Fruit fly (Drosophila melanogaster) whole organism, prepupa: Measurements from ENCODE around the gene sens-2.

Experiments used
- Blimp-1 ChIP-seq: fragments of 200-800 bp; sonication (Bioruptor generic); optimal IDR thresholded peaks from 3 replicates; lab custom pipeline; 2017; ENCODE audit warnings: missing biosample characterization, missing genetic modification characterization, mild to moderate bottlenecking, moderate library complexity, missing genetic modification reagents
- CG10669 ChIP-seq: fragments of 200-800 bp; sonication (Bioruptor generic); optimal IDR thresholded peaks from 3 replicates; lab custom pipeline; 2018; ENCODE audit warnings: missing biosample characterization, mild to moderate bottlenecking, missing genetic modification characterization, moderate library complexity
- CG11294 ChIP-seq: fragments of 200-800 bp; sonication (Bioruptor generic); IDR thresholded peaks from 2 replicates; pipeline ENCODE4 v1.3.6; 2022; ENCODE audit warnings: missing biosample characterization, missing genetic modification characterization
- CG11762 ChIP-seq: fragments of 200-800 bp; sonication (Bioruptor generic); optimal IDR thresholded peaks from 3 replicates; lab custom pipeline; 2016; ENCODE audit warnings: missing biosample characterization, missing genetic modification characterization; ENCODE audit not compliant: insufficient read depth
- CG11902 ChIP-seq: fragments of 200-800 bp; sonication (Bioruptor generic); optimal IDR thresholded peaks from 3 replicates; lab custom pipeline; 2016; ENCODE audit warnings: missing biosample characterization, missing genetic modification characterization
- CG15336 ChIP-seq: fragments of 200-800 bp; sonication (Bioruptor generic); IDR thresholded peaks from 2 replicates; pipeline ENCODE4 v1.3.6; 2022; ENCODE audit warnings: missing biosample characterization, missing genetic modification characterization
- CG1621 ChIP-seq: fragments of 200-800 bp; sonication (Bioruptor generic); optimal IDR thresholded peaks from 3 replicates; lab custom pipeline; 2018; ENCODE audit warnings: missing biosample characterization, mild to moderate bottlenecking, missing genetic modification characterization
- CG16779 ChIP-seq: fragments of 200-800 bp; sonication (Bioruptor generic); optimal IDR thresholded peaks from 3 replicates; lab custom pipeline; 2017; ENCODE audit warnings: missing biosample characterization, mild to moderate bottlenecking, missing genetic modification characterization
- CG31627 ChIP-seq: fragments of 200-800 bp; sonication (Bioruptor generic); optimal IDR thresholded peaks from 3 replicates; lab custom pipeline; 2016; ENCODE audit warnings: missing biosample characterization, missing genetic modification characterization
- CG32006 ChIP-seq: fragments of 200-800 bp; sonication (Bioruptor generic); optimal IDR thresholded peaks from 3 replicates; lab custom pipeline; 2017; ENCODE audit warnings: missing biosample characterization, mild to moderate bottlenecking, missing genetic modification characterization
- CG34406 ChIP-seq: fragments of 200-800 bp; sonication (Bioruptor generic); optimal IDR thresholded peaks from 3 replicates; lab custom pipeline; 2016; ENCODE audit warnings: missing biosample characterization, missing genetic modification characterization
- CG4318 ChIP-seq: fragments of 200-800 bp; sonication (Bioruptor generic); optimal IDR thresholded peaks from 3 replicates; lab custom pipeline; 2017; ENCODE audit warnings: missing biosample characterization, mild to moderate bottlenecking, missing genetic modification characterization
- CG6163 ChIP-seq: fragments of 200-800 bp; sonication (Bioruptor generic); IDR thresholded peaks from 3 replicates; pipeline ENCODE4 v1.3.6; 2022; ENCODE audit warnings: missing biosample characterization, missing genetic modification characterization
- CG6276 ChIP-seq: fragments of 200-800 bp; sonication (Bioruptor generic); optimal IDR thresholded peaks from 2 replicates; lab custom pipeline; 2017; ENCODE audit warnings: missing biosample characterization, mild to moderate bottlenecking, missing genetic modification characterization
- CG6792 ChIP-seq: fragments of 200-800 bp; sonication (Bioruptor generic); optimal IDR thresholded peaks from 3 replicates; lab custom pipeline; 2016; ENCODE audit warnings: missing biosample characterization, missing genetic modification characterization
- CG6808 ChIP-seq: fragments of 200-800 bp; sonication (Bioruptor generic); optimal IDR thresholded peaks from 3 replicates; lab custom pipeline; 2017; ENCODE audit warnings: missing biosample characterization, missing genetic modification characterization, mild to moderate bottlenecking, moderate library complexity, missing genetic modification reagents
- CG6854 ChIP-seq: fragments of 200-800 bp; sonication (Bioruptor generic); optimal IDR thresholded peaks from 2 replicates; lab custom pipeline; 2017; ENCODE audit warnings: missing biosample characterization, mild to moderate bottlenecking, missing genetic modification characterization
- CG7368 ChIP-seq: fragments of 200-800 bp; sonication (Bioruptor generic); optimal IDR thresholded peaks from 3 replicates; lab custom pipeline; 2016; ENCODE audit warnings: missing biosample characterization, missing genetic modification characterization
- CG8319 ChIP-seq: fragments of 200-800 bp; sonication (Bioruptor generic); optimal IDR thresholded peaks from 3 replicates; lab custom pipeline; 2016; ENCODE audit warnings: missing biosample characterization, missing genetic modification characterization
- CG8632 ChIP-seq: fragments of 200-800 bp; sonication (Bioruptor generic); optimal IDR thresholded peaks from 3 replicates; lab custom pipeline; 2016; ENCODE audit warnings: missing biosample characterization, missing genetic modification characterization
- Eip75B ChIP-seq: fragments of 200-800 bp; sonication (Bioruptor generic); optimal IDR thresholded peaks from 3 replicates; lab custom pipeline; 2016; ENCODE audit warnings: missing biosample characterization, missing genetic modification characterization
- Eip93F ChIP-seq: fragments of 200-800 bp; sonication (Bioruptor generic); optimal IDR thresholded peaks from 2 replicates; lab custom pipeline; 2016; ENCODE audit warnings: missing biosample characterization, mild to moderate bottlenecking, missing genetic modification characterization
- Ets96B ChIP-seq: fragments of 200-800 bp; optimal IDR thresholded peaks from 2 replicates; lab custom pipeline; 2019; ENCODE audit warnings: missing biosample characterization, mild to moderate bottlenecking, missing genetic modification characterization, moderate library complexity
- Gug ChIP-seq: fragments of 200-800 bp; sonication (Bioruptor generic); IDR thresholded peaks from 2 replicates; pipeline ENCODE4 v1.3.6; 2022; ENCODE audit warnings: missing biosample characterization, missing genetic modification characterization
- Hr39 ChIP-seq: fragments of 200-800 bp; sonication (Bioruptor generic); optimal IDR thresholded peaks from 2 replicates; lab custom pipeline; 2016; ENCODE audit warnings: missing biosample characterization, missing genetic modification characterization
- Hr4 ChIP-seq: fragments of 200-800 bp; sonication (Bioruptor generic); optimal IDR thresholded peaks from 3 replicates; lab custom pipeline; 2016; ENCODE audit warnings: missing biosample characterization, missing genetic modification characterization
- Lpt ChIP-seq: fragments of 200-800 bp; sonication (Bioruptor generic); optimal IDR thresholded peaks from 3 replicates; lab custom pipeline; 2016; ENCODE audit warnings: missing biosample characterization, missing genetic modification characterization
- Met ChIP-seq: fragments of 200-800 bp; sonication (Bioruptor generic); optimal IDR thresholded peaks from 3 replicates; lab custom pipeline; 2016; ENCODE audit warnings: missing biosample characterization, missing genetic modification characterization
- OdsH ChIP-seq: fragments of 200-800 bp; sonication (Bioruptor generic); optimal IDR thresholded peaks from 3 replicates; lab custom pipeline; 2016; ENCODE audit warnings: missing biosample characterization, missing genetic modification characterization
- Smox ChIP-seq: fragments of 200-800 bp; sonication (Bioruptor generic); optimal IDR thresholded peaks from 3 replicates; lab custom pipeline; 2016; ENCODE audit warnings: missing biosample characterization, missing genetic modification characterization
- Sox102F ChIP-seq: fragments of 200-800 bp; sonication (Bioruptor generic); optimal IDR thresholded peaks from 2 replicates; lab custom pipeline; 2016; ENCODE audit warnings: missing biosample characterization, mild to moderate bottlenecking, missing genetic modification characterization
- Sox14 ChIP-seq: fragments of 200-800 bp; sonication (Bioruptor generic); optimal IDR thresholded peaks from 3 replicates; lab custom pipeline; 2016; ENCODE audit warnings: missing biosample characterization, missing genetic modification characterization
- Sox15 ChIP-seq: fragments of 200-800 bp; sonication (Bioruptor generic); optimal IDR thresholded peaks from 3 replicates; lab custom pipeline; 2016; ENCODE audit warnings: missing biosample characterization, missing genetic modification characterization
- achi ChIP-seq: fragments of 200-800 bp; sonication (Bioruptor generic); optimal IDR thresholded peaks from 3 replicates; lab custom pipeline; 2016; ENCODE audit warnings: missing biosample characterization, missing genetic modification characterization
- cyc ChIP-seq: fragments of 200-800 bp; sonication (Bioruptor generic); optimal IDR thresholded peaks from 3 replicates; lab custom pipeline; 2016; ENCODE audit warnings: missing biosample characterization, missing genetic modification characterization
- dac ChIP-seq: fragments of 200-800 bp; sonication (Bioruptor generic); optimal IDR thresholded peaks from 2 replicates; lab custom pipeline; 2017; ENCODE audit warnings: missing biosample characterization, mild to moderate bottlenecking, missing genetic modification characterization
- dsx ChIP-seq: fragments of 200-800 bp; optimal IDR thresholded peaks from 3 replicates; lab custom pipeline; 2019; ENCODE audit warnings: missing biosample characterization, mild to moderate bottlenecking, missing genetic modification characterization, moderate library complexity; ENCODE audit not compliant: poor library complexity, severe bottlenecking
- eg ChIP-seq: fragments of 200-800 bp; sonication (Bioruptor generic); IDR thresholded peaks from 3 replicates; pipeline ENCODE4 v1.3.6; 2022; ENCODE audit warnings: missing biosample characterization, missing genetic modification characterization
- esn ChIP-seq: fragments of 200-800 bp; sonication (Bioruptor generic); optimal IDR thresholded peaks from 2 replicates; lab custom pipeline; 2016; ENCODE audit warnings: missing biosample characterization, mild to moderate bottlenecking, missing genetic modification characterization, moderate library complexity
- fd59A ChIP-seq: fragments of 200-800 bp; sonication (Bioruptor generic); optimal IDR thresholded peaks from 2 replicates; lab custom pipeline; 2017; ENCODE audit warnings: missing biosample characterization, mild to moderate bottlenecking, missing genetic modification characterization, missing genetic modification reagents
- fkh ChIP-seq: fragments of 200-800 bp; sonication (Bioruptor generic); optimal IDR thresholded peaks from 3 replicates; lab custom pipeline; 2017; ENCODE audit warnings: missing biosample characterization, mild to moderate bottlenecking, missing genetic modification characterization, moderate library complexity
- lz ChIP-seq: fragments of 200-800 bp; sonication (Bioruptor generic); optimal IDR thresholded peaks from 3 replicates; lab custom pipeline; 2016; ENCODE audit warnings: missing biosample characterization, missing genetic modification characterization
- net ChIP-seq: fragments of 200-800 bp; sonication (Bioruptor generic); optimal IDR thresholded peaks from 3 replicates; lab custom pipeline; 2016; ENCODE audit warnings: missing biosample characterization, missing genetic modification characterization
- pdm3 ChIP-seq: fragments of 200-800 bp; sonication (Bioruptor generic); optimal IDR thresholded peaks from 3 replicates; lab custom pipeline; 2016; ENCODE audit warnings: missing biosample characterization, missing genetic modification characterization
- salr ChIP-seq, 2 experiments: fragments of 200-800 bp; sonication (Bioruptor generic); optimal IDR thresholded peaks; 3 replicates each; lab custom pipeline; 2016 to 2018; ENCODE audit warnings: missing biosample characterization in 2 of 2, missing genetic modification characterization in 2 of 2, mild to moderate bottlenecking in 1 of 2
- spab ChIP-seq: fragments of 200-800 bp; sonication (Bioruptor generic); optimal IDR thresholded peaks from 2 replicates; lab custom pipeline; 2017; ENCODE audit warnings: missing biosample characterization, mild to moderate bottlenecking, missing genetic modification characterization, missing genetic modification reagents
- svp ChIP-seq: fragments of 200-800 bp; sonication (Bioruptor generic); peaks from one replicate; lab custom pipeline; 2016; ENCODE audit warnings: missing biosample characterization, missing genetic modification characterization
- topi ChIP-seq: fragments of 200-800 bp; sonication (Bioruptor generic); optimal IDR thresholded peaks from 3 replicates; lab custom pipeline; 2016; ENCODE audit warnings: missing biosample characterization, missing genetic modification characterization

The sens-2 gene

DNA sequence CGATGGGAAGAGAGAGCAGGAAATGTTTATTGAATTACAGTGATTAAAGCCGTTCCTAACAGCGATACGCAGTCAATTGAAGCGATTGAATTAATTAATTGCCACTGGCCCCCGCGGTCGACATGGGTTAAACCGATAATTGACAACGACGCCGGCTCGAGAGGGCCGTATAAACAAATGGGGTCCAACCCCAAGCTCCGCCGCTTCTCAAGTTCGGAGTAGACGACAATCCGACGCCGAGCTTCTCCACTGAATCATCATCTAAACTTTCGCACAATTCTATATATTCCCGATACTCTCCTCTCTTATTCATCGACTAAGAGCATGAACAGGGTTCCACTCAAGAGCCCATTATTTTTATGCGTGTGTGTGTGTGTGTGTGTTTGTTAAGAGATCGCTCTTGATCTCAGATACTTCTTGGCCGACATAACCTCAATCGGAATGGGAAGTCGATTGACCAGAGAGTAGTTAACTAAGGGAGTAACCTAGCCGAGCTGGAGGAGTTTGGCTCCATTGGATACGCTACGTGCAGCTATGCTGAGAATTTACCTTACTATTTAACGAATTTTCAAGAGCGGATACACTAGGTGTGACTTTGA, 29.8 kb upstream of the sens-2 start (continued):
- peak; percentile 72 for TF ChIP-seq CG1621
- TF ChIP-seq Eip75B (GFP tag; lab: Kevin White, UChicago), result no peak
- no peak for TF ChIP-seq fd59A (GFP tag; lab: Kevin White, UChicago)

DNA sequence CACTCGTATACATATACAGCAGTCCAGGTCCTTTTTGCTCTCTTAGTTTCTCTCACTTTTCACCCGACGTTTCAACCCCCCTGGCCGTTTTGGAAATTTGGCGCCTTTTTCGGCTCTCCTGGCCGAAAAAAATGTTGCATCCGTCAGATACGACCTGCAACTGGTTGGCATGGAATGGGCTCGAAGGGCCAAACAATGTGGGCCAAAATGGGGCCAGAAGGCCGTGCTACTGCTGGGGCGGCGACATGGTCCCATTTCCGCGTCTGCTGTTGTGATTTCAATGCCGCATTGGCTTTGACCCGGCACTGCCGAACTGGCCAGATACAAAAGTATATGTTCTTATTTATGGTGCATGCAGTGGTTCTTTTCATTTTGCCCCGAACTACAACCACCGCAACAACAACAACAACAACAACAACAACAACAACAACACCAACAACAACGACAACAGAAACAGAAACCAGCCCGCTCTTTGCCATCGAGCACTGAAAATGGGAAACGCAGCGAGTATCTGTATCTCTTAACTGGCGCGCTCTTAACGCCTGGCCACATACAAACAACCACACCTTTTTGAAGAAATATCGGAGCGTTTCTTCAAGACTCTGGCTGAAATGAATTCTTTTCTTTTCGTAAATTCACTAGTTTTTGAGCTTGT, 27.8 kb upstream of the sens-2 start:
- TF ChIP-seq dac (GFP tag; lab: Kevin White, UChicago) (no peak), CG4318 (GFP tag; lab: Kevin White, UChicago) (no peak), Met (no peak), fkh (GFP tag; lab: Kevin White, UChicago) (no peak), topi (GFP tag; lab: Kevin White, UChicago) (no peak), spab (GFP tag; lab: Kevin White, UChicago) (no peak), CG11902 (no peak), dsx (GFP tag; lab: Kevin White, UChicago) (peak; percentile 23), fd59A (GFP tag; lab: Kevin White, UChicago) (no peak), OdsH (no peak), CG1621 (peak; percentile 4), CG6163 (no peak), svp (GFP tag; lab: Kevin White, UChicago) (peak; percentile 46), CG6854 (no peak), cyc (no peak), pdm3 (GFP tag; lab: Kevin White, UChicago) (no peak), esn (no peak), CG8319 (GFP tag; lab: Kevin White, UChicago) (no peak), Eip93F (GFP tag; lab: Kevin White, UChicago) (no peak), Sox15 (GFP tag; lab: Kevin White, UChicago) (no peak), Ets96B (tag; lab: Kevin White, UChicago) (no peak), CG6792 (GFP tag; lab: Kevin White, UChicago) (no peak), CG8632 (no peak), CG6276 (no peak), lz (no peak), CG15336 (GFP tag; lab: Robert Waterston, UW) (no peak), Sox102F (GFP tag; lab: Kevin White, UChicago) (no peak), CG7368 (peak; percentile 6), CG31627 (GFP tag; lab: Kevin White, UChicago) (no peak), Gug (GFP tag; lab: Robert Waterston, UW) (no peak), Sox14 (no peak), eg (GFP tag; lab: Robert Waterston, UW) (0 out of 3 replicates have a peak, but pooled peaks have one; percentile 24), net (GFP tag; lab: Kevin White, UChicago) (no peak), achi (GFP tag; lab: Kevin White, UChicago) (no peak), CG11294 (GFP tag; lab: Robert Waterston, UW) (no peak), Hr39 (no peak), Eip75B (GFP tag; lab: Kevin White, UChicago) (no peak), CG34406 (GFP tag; lab: Kevin White, UChicago) (no peak), Smox (GFP tag; lab: Kevin White, UChicago) (no peak), Hr4 (GFP tag; lab: Kevin White, UChicago) (no peak), CG16779 (tag; lab: Kevin White, UChicago) (no peak), CG10669 (GFP tag; lab: Kevin White, UChicago) (no peak), CG11762 (GFP tag; lab: Kevin White, UChicago) (no peak), salr (GFP tag; optimal IDR thresholded peaks at IDR 0.05; lab: Kevin White, UChicago) (no peak), Blimp-1 (GFP tag; lab: Kevin White, UChicago) (no peak), Lpt (GFP tag; lab: Kevin White, UChicago) (no peak), CG6808 (GFP tag; lab: Kevin White, UChicago) (peak; percentile 3), CG32006 (no peak)
